Fruit fly (Drosophila melanogaster) whole organism, pupa: ENCODE results near the gene Vsx2.

ENCODE experiments used
- CG10348 ChIP-seq: fragments of 200-800 bp; sonication (Bioruptor generic); IDR thresholded peaks from 2 replicates; pipeline ENCODE4 v1.3.6; 2022; ENCODE audit warnings: missing biosample characterization, missing genetic modification characterization
- CG15710 ChIP-seq: fragments of 200-800 bp; sonication (Bioruptor generic); optimal IDR thresholded peaks from 2 replicates; lab custom pipeline; 2018; ENCODE audit warnings: missing biosample characterization, mild to moderate bottlenecking, missing genetic modification characterization, moderate library complexity
- CG17806 ChIP-seq: fragments of 200-800 bp; sonication (Bioruptor generic); optimal IDR thresholded peaks from 2 replicates; lab custom pipeline; 2018; ENCODE audit warnings: missing biosample characterization, mild to moderate bottlenecking, missing genetic modification characterization, moderate library complexity
- CG32121 ChIP-seq: fragments of 200-800 bp; sonication (Bioruptor generic); IDR thresholded peaks from 2 replicates; pipeline ENCODE4 v1.3.6; 2022; ENCODE audit warnings: missing biosample characterization, missing genetic modification characterization
- CG8159 ChIP-seq: fragments of 200-800 bp; sonication (Bioruptor generic); optimal IDR thresholded peaks from 3 replicates; lab custom pipeline; 2018; ENCODE audit warnings: missing biosample characterization, mild to moderate bottlenecking, missing genetic modification characterization, moderate library complexity
- CG8301 ChIP-seq: fragments of 200-800 bp; sonication (Bioruptor generic); optimal IDR thresholded peaks from 2 replicates; lab custom pipeline; 2018; ENCODE audit warnings: missing biosample characterization, mild to moderate bottlenecking, missing genetic modification characterization
- CG9948 ChIP-seq: fragments of 200-800 bp; sonication (Bioruptor generic); optimal IDR thresholded peaks from 2 replicates; lab custom pipeline; 2018; ENCODE audit warnings: missing biosample characterization, mild to moderate bottlenecking, missing genetic modification characterization, moderate library complexity
- EcR ChIP-seq: fragments of 200-800 bp; sonication (Bioruptor generic); optimal IDR thresholded peaks from 3 replicates; lab custom pipeline; 2019; ENCODE audit warnings: missing biosample characterization, missing genetic modification characterization, mild to moderate bottlenecking, moderate library complexity, missing genetic modification reagents
- Ets98B ChIP-seq: fragments of 200-800 bp; sonication (Bioruptor generic); IDR thresholded peaks from 2 replicates; pipeline ENCODE4 v1.3.6; 2022; ENCODE audit warnings: missing biosample characterization, missing genetic modification characterization
- Pif1B ChIP-seq: fragments of 200-800 bp; sonication (Bioruptor generic); optimal IDR thresholded peaks from 3 replicates; lab custom pipeline; 2016; ENCODE audit warnings: missing biosample characterization, missing genetic modification characterization
- Snoo ChIP-seq: fragments of 200-800 bp; sonication (Bioruptor generic); optimal IDR thresholded peaks from 3 replicates; lab custom pipeline; 2017; ENCODE audit warnings: missing biosample characterization, mild to moderate bottlenecking, missing genetic modification characterization, inconsistent platforms
- fd96Ca ChIP-seq: fragments of 200-800 bp; sonication (Bioruptor generic); IDR thresholded peaks from 3 replicates; pipeline ENCODE4 v1.3.6; 2022; ENCODE audit warnings: missing biosample characterization, missing genetic modification characterization
- gl ChIP-seq: fragments of 200-800 bp; sonication (Bioruptor generic); optimal IDR thresholded peaks from 2 replicates; lab custom pipeline; 2018; ENCODE audit warnings: missing biosample characterization, mild to moderate bottlenecking, missing genetic modification characterization

- no peak for TF ChIP-seq EcR
- no peak for TF ChIP-seq CG17806 (tag; lab: Kevin White, UChicago)
- no peak for TF ChIP-seq CG9948
- TF ChIP-seq CG8301: no peak
- TF ChIP-seq Snoo (tag; lab: Kevin White, UChicago): no peak
- no peak for TF ChIP-seq CG15710 (tag; lab: Kevin White, UChicago)
- TF ChIP-seq CG32121 (GFP tag; lab: Robert Waterston, UW): no peak
- no peak for TF ChIP-seq Ets98B (GFP tag; lab: Robert Waterston, UW)
- no peak for TF ChIP-seq fd96Ca
- no peak for TF ChIP-seq Pif1B (GFP tag; lab: Kevin White, UChicago)
- TF ChIP-seq CG10348 (GFP tag; lab: Robert Waterston, UW): no peak
- no peak for TF ChIP-seq CG8159 (tag; lab: Kevin White, UChicago)
- TF ChIP-seq gl (tag; lab: Kevin White, UChicago): no peak
Observed at dm6 chrX:5496727-5497126, 63.3 kb downstream of the Vsx2 start.
